Worm (Caenorhabditis elegans) whole organism, early embryonic: Measurements from ENCODE around the gene nas-25.

ENCODE experiments used
- aly-1 ChIP-seq: sonication (generic microtip); optimal IDR thresholded peaks from 2 replicates; lab custom pipeline; 2016; ENCODE audit warnings: missing genetic modification characterization, missing compliant biosample characterization
- ama-1 ChIP-seq: fragments of 150-350 bp; optimal IDR thresholded peaks from 2 replicates; lab custom pipeline; 2014
- ceh-36 ChIP-seq: sonication (generic microtip); optimal IDR thresholded peaks from 2 replicates; lab custom pipeline; 2016; ENCODE audit warnings: missing genetic modification characterization, inconsistent platforms, missing compliant biosample characterization
- flt-1 ChIP-seq: fragments of 200-800 bp; sonication (Bioruptor generic); IDR thresholded peaks from 2 replicates; pipeline ENCODE4 v1.3.6; 2022; ENCODE audit warnings: missing genetic modification characterization, missing compliant biosample characterization
- hmg-4 ChIP-seq: fragments of 200-800 bp; sonication (Bioruptor generic); optimal IDR thresholded peaks from 2 replicates; lab custom pipeline; 2018; ENCODE audit warnings: mild to moderate bottlenecking, missing genetic modification characterization, missing compliant biosample characterization
- pes-1 ChIP-seq: fragments of 200-800 bp; sonication (Bioruptor generic); IDR thresholded peaks from 2 replicates; pipeline ENCODE4 v1.3.6; 2022; ENCODE audit warnings: missing genetic modification reagents, missing genetic modification characterization, missing compliant biosample characterization
- sea-1 ChIP-seq: fragments of 200-800 bp; sonication (Bioruptor generic); conservative IDR thresholded peaks from 2 replicates; pipeline ENCODE4 v1.3.6; 2022; ENCODE audit warnings: missing genetic modification characterization, missing compliant biosample characterization

DNA sequence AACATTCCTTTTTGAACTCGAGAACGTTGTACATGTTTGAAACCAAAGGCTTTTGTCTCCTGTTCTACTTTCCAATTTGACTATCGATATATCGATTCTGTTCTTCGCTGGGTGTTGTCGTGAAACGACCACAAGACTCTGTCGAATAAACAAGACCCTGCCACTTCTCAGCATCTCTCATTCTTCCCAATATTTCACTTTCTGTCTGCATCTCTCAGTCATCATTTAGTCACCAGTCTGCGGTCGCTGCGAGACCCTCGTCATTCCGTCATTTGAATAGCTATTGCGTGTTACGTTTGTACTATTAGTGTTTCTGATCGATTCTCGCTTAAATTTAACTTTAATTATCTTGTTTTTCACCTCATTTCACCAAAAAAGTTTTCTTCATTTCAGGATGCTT is 38.5 kb upstream of the nas-25 start:
- TF ChIP-seq ceh-36 (tag; lab: Kevin White, UChicago) (no peak), ama-1 (no peak), hmg-4 (GFP tag; lab: Kevin White, UChicago) (no peak), sea-1 (no peak), flt-1 (GFP tag; lab: Robert Waterston, UW) (no peak), pes-1 (GFP tag; lab: Robert Waterston, UW) (no peak), aly-1 (tag; lab: Kevin White, UChicago) (no peak)
